Worm (Caenorhabditis elegans): ENCODE measurements around the gene sups-1.

sups-1 gene

ce11 chrX:6001432-6001831 lies 2.5 kb upstream of the sups-1 start, which contains the start of gene F22F4.4:
TSS of gene F22F4.4 (minus strand) at chrX:6001532.
- no peak for TF ChIP-seq klf-2 (GFP tag; conservative IDR thresholded peaks at IDR 0.05)
- TF ChIP-seq T22C8.4 (GFP tag; IDR thresholded peaks at IDR 0.05): no peak
- no peak for TF ChIP-seq ref-1 (GFP tag; conservative IDR thresholded peaks at IDR 0.05)
- no peak for TF ChIP-seq med-1 (GFP tag; optimal IDR thresholded peaks at IDR 0.05; ENCODE audit: insufficient read depth)
- no peak for TF ChIP-seq tab-1 (GFP tag; IDR thresholded peaks at IDR 0.05)
- TF ChIP-seq flt-1 (GFP tag; IDR thresholded peaks at IDR 0.05): no peak

DNA sequence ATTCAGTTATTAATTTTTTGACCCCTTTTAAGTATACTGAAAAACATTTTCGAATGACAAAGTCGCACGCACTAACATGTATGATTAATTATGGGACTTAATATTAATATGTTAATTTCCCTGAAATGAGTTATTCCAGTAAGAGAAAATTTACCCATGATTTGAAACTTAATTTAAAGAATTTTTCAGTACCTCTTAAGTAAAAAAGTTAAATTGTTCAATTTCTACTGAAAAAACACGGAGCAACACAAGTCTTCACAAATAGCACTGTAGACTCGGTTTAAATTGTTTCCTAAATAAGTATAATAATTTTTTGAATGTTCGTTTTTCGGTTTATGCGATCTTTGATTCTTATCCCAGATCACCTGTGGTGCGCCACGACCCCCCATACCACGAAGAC lies 1.5 kb upstream of the sups-1 start:
- TF ChIP-seq tab-1 (GFP tag; IDR thresholded peaks at IDR 0.05) (no peak), cog-1 (tag; optimal IDR thresholded peaks at IDR 0.05) (no peak), ref-1 (GFP tag; conservative IDR thresholded peaks at IDR 0.05) (no peak), ztf-23 (GFP tag; IDR thresholded peaks at IDR 0.05) (no peak), flt-1 (GFP tag; IDR thresholded peaks at IDR 0.05) (no peak), ztf-29 (GFP tag; IDR thresholded peaks at IDR 0.05) (no peak), med-1 (GFP tag; optimal IDR thresholded peaks at IDR 0.05; ENCODE audit: insufficient read depth) (no peak), klf-2 (GFP tag; conservative IDR thresholded peaks at IDR 0.05) (no peak), T22C8.4 (GFP tag; IDR thresholded peaks at IDR 0.05) (no peak)

DNA sequence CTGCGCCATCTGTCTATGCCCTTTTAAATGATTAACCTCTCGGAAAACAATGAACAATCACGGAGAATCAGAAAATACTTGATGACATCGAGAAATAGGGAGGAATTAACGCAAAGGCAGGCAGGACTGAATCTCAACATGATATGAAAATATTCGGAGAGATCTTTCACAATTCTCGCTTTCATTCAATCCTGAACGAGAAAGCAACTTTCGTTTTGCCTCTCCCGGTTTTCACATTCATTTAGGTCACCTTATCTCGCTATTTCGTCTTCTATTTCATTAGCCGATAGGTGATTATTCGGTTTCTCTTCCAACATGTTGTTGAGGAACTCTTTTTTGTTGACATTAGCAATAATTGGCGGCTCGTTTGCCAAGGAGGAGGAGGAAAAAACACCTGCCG lies 362 bp downstream of the sups-1 start:
- no peak for TF ChIP-seq tab-1 (GFP tag; IDR thresholded peaks at IDR 0.05)

DNA sequence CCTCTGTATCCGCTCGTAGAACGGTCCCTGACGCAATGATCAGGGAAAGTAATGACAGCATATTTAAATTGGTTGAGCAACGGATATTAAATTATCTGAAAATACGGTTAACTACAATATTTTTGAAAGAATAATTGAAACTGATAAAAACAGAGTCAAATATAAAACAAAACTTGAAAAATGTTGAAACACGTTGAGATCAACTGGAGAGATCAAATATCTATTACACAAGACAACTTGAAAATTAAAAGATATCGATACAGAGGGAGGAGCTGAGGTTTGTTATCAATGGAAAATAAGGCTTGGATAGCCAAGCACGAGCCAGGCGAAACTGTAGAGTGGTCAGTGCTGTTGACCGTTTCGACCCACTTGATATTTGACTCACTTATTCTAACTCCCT lies 6.6 kb downstream of the sups-1 start, which contains the start of gene C09B8.3:
C09B8.3 (minus strand) TSS at position 101 of the 400 bp plus-strand sequence.
- TF ChIP-seq tab-1 (GFP tag; IDR thresholded peaks at IDR 0.05) (no peak), klf-2 (GFP tag; conservative IDR thresholded peaks at IDR 0.05) (no peak), ztf-29 (GFP tag; IDR thresholded peaks at IDR 0.05) (no peak), ztf-23 (GFP tag; IDR thresholded peaks at IDR 0.05) (no peak), med-1 (GFP tag; optimal IDR thresholded peaks at IDR 0.05; ENCODE audit: insufficient read depth) (no peak), T22C8.4 (GFP tag; IDR thresholded peaks at IDR 0.05) (no peak), flt-1 (GFP tag; IDR thresholded peaks at IDR 0.05) (no peak), ref-1 (GFP tag; conservative IDR thresholded peaks at IDR 0.05) (no peak), cog-1 (tag; optimal IDR thresholded peaks at IDR 0.05) (no peak)

- TF ChIP-seq klf-2 (GFP tag; conservative IDR thresholded peaks at IDR 0.05) (no peak), ztf-29 (GFP tag; IDR thresholded peaks at IDR 0.05) (no peak), med-1 (GFP tag; optimal IDR thresholded peaks at IDR 0.05; ENCODE audit: insufficient read depth) (no peak), ref-1 (GFP tag; conservative IDR thresholded peaks at IDR 0.05) (no peak), T22C8.4 (GFP tag; IDR thresholded peaks at IDR 0.05) (no peak), tab-1 (GFP tag; IDR thresholded peaks at IDR 0.05) (no peak), cog-1 (tag; optimal IDR thresholded peaks at IDR 0.05) (no peak), flt-1 (GFP tag; IDR thresholded peaks at IDR 0.05) (no peak), ztf-23 (GFP tag; IDR thresholded peaks at IDR 0.05) (no peak)
Measured at ce11 chrX:6015096-6015495, 11.1 kb downstream of the sups-1 start, which contains the start of gene C09B8.8. TSS of gene C09B8.8 (plus strand) at chrX:6015492.

DNA sequence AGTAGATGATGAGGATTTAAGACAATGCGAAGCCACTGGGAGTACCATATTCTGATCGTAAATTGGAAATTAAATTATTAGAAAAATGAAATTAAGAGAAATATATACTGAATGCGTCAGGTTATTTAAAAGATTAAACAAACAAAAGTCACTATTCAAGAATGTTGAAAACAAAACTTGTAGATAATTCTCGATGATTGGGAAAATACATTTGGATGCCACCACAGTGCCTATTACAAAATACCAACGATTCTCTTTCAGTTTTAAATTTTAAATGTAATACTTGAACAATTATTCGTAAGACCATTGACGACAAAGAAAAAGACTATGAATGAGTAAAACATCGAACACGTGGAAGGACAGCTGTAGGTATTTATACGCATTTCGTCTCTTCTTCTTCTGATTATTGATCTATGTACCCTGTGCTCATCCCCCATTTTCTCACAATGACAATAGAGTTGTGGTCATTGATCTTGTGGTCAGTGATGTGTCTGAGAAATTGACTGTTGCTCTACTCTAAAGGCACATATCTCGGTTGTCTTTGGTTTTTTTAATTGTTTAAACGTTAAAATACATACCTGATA lies 16.0 kb downstream of the sups-1 start, which contains the start of gene C09B8.4:
C09B8.4 (minus strand) TSS at position 51 of the 584 bp plus-strand sequence.
- no peak for TF ChIP-seq tab-1 (GFP tag; IDR thresholded peaks at IDR 0.05)
- TF ChIP-seq cog-1 (tag; optimal IDR thresholded peaks at IDR 0.05): no peak
- TF ChIP-seq T22C8.4 (GFP tag; IDR thresholded peaks at IDR 0.05): no peak
- no peak for TF ChIP-seq flt-1 (GFP tag; IDR thresholded peaks at IDR 0.05)
- no peak for TF ChIP-seq ztf-29 (GFP tag; IDR thresholded peaks at IDR 0.05)
- TF ChIP-seq klf-2 (GFP tag; conservative IDR thresholded peaks at IDR 0.05): no peak
- no peak for TF ChIP-seq med-1 (GFP tag; optimal IDR thresholded peaks at IDR 0.05; ENCODE audit: insufficient read depth)

- TF ChIP-seq med-1 (GFP tag; optimal IDR thresholded peaks at IDR 0.05; ENCODE audit: insufficient read depth): no peak
- no peak for TF ChIP-seq ref-1 (GFP tag; conservative IDR thresholded peaks at IDR 0.05)
- no peak for TF ChIP-seq ztf-23 (GFP tag; IDR thresholded peaks at IDR 0.05)
- TF ChIP-seq ztf-29 (GFP tag; IDR thresholded peaks at IDR 0.05): no peak
- no peak for TF ChIP-seq klf-2 (GFP tag; conservative IDR thresholded peaks at IDR 0.05)
- no peak for TF ChIP-seq cog-1 (tag; optimal IDR thresholded peaks at IDR 0.05)
- TF ChIP-seq T22C8.4 (GFP tag; IDR thresholded peaks at IDR 0.05): no peak
- TF ChIP-seq flt-1 (GFP tag; IDR thresholded peaks at IDR 0.05): no peak
- no peak for TF ChIP-seq tab-1 (GFP tag; IDR thresholded peaks at IDR 0.05)
Measured at ce11 chrX:6020782-6021181, 16.8 kb downstream of the sups-1 start.

- no peak for TF ChIP-seq ztf-23 (GFP tag; IDR thresholded peaks at IDR 0.05)
- TF ChIP-seq tab-1 (GFP tag; IDR thresholded peaks at IDR 0.05): no peak
- no peak for TF ChIP-seq flt-1 (GFP tag; IDR thresholded peaks at IDR 0.05)
- TF ChIP-seq cog-1 (tag; optimal IDR thresholded peaks at IDR 0.05): no peak
- no peak for TF ChIP-seq ztf-29 (GFP tag; IDR thresholded peaks at IDR 0.05)
- no peak for TF ChIP-seq ref-1 (GFP tag; conservative IDR thresholded peaks at IDR 0.05)
- no peak for TF ChIP-seq klf-2 (GFP tag; conservative IDR thresholded peaks at IDR 0.05)
- no peak for TF ChIP-seq med-1 (GFP tag; optimal IDR thresholded peaks at IDR 0.05; ENCODE audit: insufficient read depth)
- no peak for TF ChIP-seq T22C8.4 (GFP tag; IDR thresholded peaks at IDR 0.05)
Measured at ce11 chrX:6022469-6022868, 18.5 kb downstream of the sups-1 start, which contains the start of gene lelo-3. TSS of gene lelo-3 (minus strand) at chrX:6022569.

DNA sequence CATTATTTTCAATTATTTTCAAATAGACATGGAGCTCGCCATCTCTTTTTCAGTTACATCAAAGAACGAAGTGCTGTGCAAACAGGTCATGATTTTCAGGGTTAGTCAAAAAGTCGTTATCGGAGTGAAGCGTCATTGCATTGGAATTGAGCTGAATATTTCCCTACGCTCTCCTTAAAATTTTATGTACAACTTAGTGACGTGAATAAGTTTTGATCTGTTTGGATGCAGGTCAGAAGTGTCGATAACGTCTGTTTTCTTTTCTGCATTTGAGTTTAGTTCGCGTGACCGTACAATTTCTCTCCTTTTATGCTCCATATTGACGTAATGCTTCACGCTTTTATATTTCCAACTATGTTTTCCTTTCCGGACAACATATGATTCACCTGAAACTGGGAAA lies 21.0 kb downstream of the sups-1 start:
- no peak for TF ChIP-seq cog-1 (tag; optimal IDR thresholded peaks at IDR 0.05)
- no peak for TF ChIP-seq flt-1 (GFP tag; IDR thresholded peaks at IDR 0.05)
- TF ChIP-seq ztf-29 (GFP tag; IDR thresholded peaks at IDR 0.05): no peak

- no peak for TF ChIP-seq klf-2 (GFP tag; conservative IDR thresholded peaks at IDR 0.05)
- no peak for TF ChIP-seq ztf-29 (GFP tag; IDR thresholded peaks at IDR 0.05)
- no peak for TF ChIP-seq flt-1 (GFP tag; IDR thresholded peaks at IDR 0.05)
- no peak for TF ChIP-seq ref-1 (GFP tag; conservative IDR thresholded peaks at IDR 0.05)
- TF ChIP-seq med-1 (GFP tag; optimal IDR thresholded peaks at IDR 0.05; ENCODE audit: insufficient read depth): no peak
- TF ChIP-seq cog-1 (tag; optimal IDR thresholded peaks at IDR 0.05): no peak
- no peak for TF ChIP-seq T22C8.4 (GFP tag; IDR thresholded peaks at IDR 0.05)
- no peak for TF ChIP-seq ztf-23 (GFP tag; IDR thresholded peaks at IDR 0.05)
- no peak for TF ChIP-seq tab-1 (GFP tag; IDR thresholded peaks at IDR 0.05)
Measured at ce11 chrX:6026732-6027528, 23.0 kb downstream of the sups-1 start.
